Fruit fly (Drosophila melanogaster): ENCODE measurements around the gene neo.

Gene neo

dm6 chr3R:29841293-29841791, 22.4 kb downstream of the neo start, which contains the start of gene Cad99C (continued):
- TF ChIP-seq CG2129 (GFP tag; IDR thresholded peaks at IDR 0.05; ENCODE audit: partially characterized antibody) (no peak), trh (GFP tag; optimal IDR thresholded peaks at IDR 0.05) (no peak), CG16815 (GFP tag; optimal IDR thresholded peaks at IDR 0.05) (no peak), pan (optimal IDR thresholded peaks at IDR 0.05) (no peak), pan (GFP tag; optimal IDR thresholded peaks at IDR 0.05 in 1 of 2, IDR thresholded peaks at IDR 0.05 in 1 of 2) (peak in 1 of 2 experiments; percentile 32), CG2199 (GFP tag; IDR thresholded peaks at IDR 0.05) (peak; percentile 84), bowl (GFP tag; IDR thresholded peaks at IDR 0.05) (0 out of 2 replicates have a peak, but pooled peaks have one; percentile 8), bcd (GFP tag; optimal IDR thresholded peaks at IDR 0.05) (no peak), bbx (GFP tag; IDR thresholded peaks at IDR 0.05; ENCODE audit: partially characterized antibody) (peak; percentile 57), CG1024 (GFP tag; IDR thresholded peaks at IDR 0.05) (no peak), CG3847 (GFP tag; IDR thresholded peaks at IDR 0.05) (0 out of 2 replicates have a peak, but pooled peaks have one; percentile 15), Poxn (GFP tag; IDR thresholded peaks at IDR 0.05) (no peak), sna (GFP tag; IDR thresholded peaks at IDR 0.05; ENCODE audit: partially characterized antibody) (0 out of 2 replicates have a peak, but pooled peaks have one; percentile 43), sr (GFP tag; IDR thresholded peaks at IDR 0.05) (peak; percentile 71; the same call in 2 of the 3 replicates), vvl (GFP tag; IDR thresholded peaks at IDR 0.05) (peak; percentile 66), Opbp (GFP tag; IDR thresholded peaks at IDR 0.05; ENCODE audit: partially characterized antibody) (peak; percentile 57; the same call in 2 of the 3 replicates), lab (GFP tag; optimal IDR thresholded peaks at IDR 0.05) (peak; percentile 31), Dll (GFP tag; IDR thresholded peaks at IDR 0.05; ENCODE audit: partially characterized antibody) (no peak), CG14965 (GFP tag; optimal IDR thresholded peaks at IDR 0.05; ENCODE audit: borderline replicate concordance) (no peak), sima (GFP tag; optimal IDR thresholded peaks at IDR 0.05) (no peak), lov (optimal IDR thresholded peaks at IDR 0.05) (no peak), lov (GFP tag; IDR thresholded peaks at IDR 0.05) (no peak), pros (GFP tag; optimal IDR thresholded peaks at IDR 0.05) (peak; percentile 62), chn (GFP tag; optimal IDR thresholded peaks at IDR 0.05) (peak; percentile 31), CG12769 (tag; optimal IDR thresholded peaks at IDR 0.05) (peak; percentile 50), gsb (GFP tag; IDR thresholded peaks at IDR 0.05) (no peak), z (GFP tag; IDR thresholded peaks at IDR 0.05) (peak; percentile 49; the same call in 1 of the 3 replicates), Hmr (GFP tag; optimal IDR thresholded peaks at IDR 0.05) (no peak), Med (GFP tag) (peak; percentile 78), CG6175 (GFP tag; IDR thresholded peaks at IDR 0.05) (peak; percentile 86), MTF-1 (GFP tag; optimal IDR thresholded peaks at IDR 0.05; ENCODE audit: borderline replicate concordance) (no peak), ci (GFP tag; IDR thresholded peaks at IDR 0.05) (peak; percentile 24; the same call in 1 of the 3 replicates), CG31224 (GFP tag; IDR thresholded peaks at IDR 0.05) (0 out of 2 replicates have a peak, but pooled peaks have one; percentile 15), nom (GFP tag; optimal IDR thresholded peaks at IDR 0.05) (peak; percentile 50), CG12155 (GFP tag; optimal IDR thresholded peaks at IDR 0.05) (peak; percentile 24), Dfd (GFP tag; optimal IDR thresholded peaks at IDR 0.05) (no peak), da (GFP tag; optimal IDR thresholded peaks at IDR 0.05) (no peak), oc (tag; optimal IDR thresholded peaks at IDR 0.05) (peak; percentile 14), E2f1 (GFP tag; IDR thresholded peaks at IDR 0.05) (no peak), Ssrp (tag; optimal IDR thresholded peaks at IDR 0.05) (no peak), lbe (GFP tag; optimal IDR thresholded peaks at IDR 0.05) (peak; percentile 18), Deaf1 (tag; optimal IDR thresholded peaks at IDR 0.05) (peak; percentile 90), Side (GFP tag; optimal IDR thresholded peaks at IDR 0.05) (peak; percentile 1), tup (GFP tag; optimal IDR thresholded peaks at IDR 0.05) (no peak), sens (GFP tag) (peak; percentile 72), pnt (GFP tag; optimal IDR thresholded peaks at IDR 0.05) (peak; percentile 1), PHDP (tag; optimal IDR thresholded peaks at IDR 0.05) (no peak), CG6813 (GFP tag; optimal IDR thresholded peaks at IDR 0.05) (no peak), p53 (GFP tag; optimal IDR thresholded peaks at IDR 0.05) (peak; percentile 60), sd (tag; optimal IDR thresholded peaks at IDR 0.05) (peak; percentile 61)

Data from whole organism, embryonic.